Fruit fly (Drosophila melanogaster): ENCODE results near the gene SCCRO4.

The SCCRO4 gene

dm6 chr3L:20299110-20299509, at the start of gene SCCRO4:
Gene SCCRO4 (plus strand): TSS chr3L:20299410.
- no peak for TF ChIP-seq noc (tag; optimal IDR thresholded peaks at IDR 0.05)

dm6 chr3L:20265514-20265913, 33.7 kb upstream of the SCCRO4 start, which contains the start of gene CG32228:
Gene CG32228 (plus strand): TSS chr3L:20265814.
- no peak for TF ChIP-seq noc (tag; optimal IDR thresholded peaks at IDR 0.05)

- no peak for TF ChIP-seq noc (tag; optimal IDR thresholded peaks at IDR 0.05)
Observed at dm6 chr3L:20275235-20275634, 24.0 kb upstream of the SCCRO4 start, which contains the start of gene CG17122. Gene CG17122 (minus strand): TSS chr3L:20275335.

- TF ChIP-seq noc (tag; optimal IDR thresholded peaks at IDR 0.05) = no peak
Observed at dm6 chr3L:20275886-20276285, 23.3 kb upstream of the SCCRO4 start.

dm6 chr3L:20276615-20277014, 22.6 kb upstream of the SCCRO4 start:
- TF ChIP-seq noc (tag; optimal IDR thresholded peaks at IDR 0.05) = no peak

- TF ChIP-seq noc (tag; optimal IDR thresholded peaks at IDR 0.05) = no peak
Observed at dm6 chr3L:20281254-20281653, 18.0 kb upstream of the SCCRO4 start.

- no peak for TF ChIP-seq noc (tag; optimal IDR thresholded peaks at IDR 0.05)
Observed at dm6 chr3L:20287046-20287445, 12.2 kb upstream of the SCCRO4 start.

- no peak for TF ChIP-seq noc (tag; optimal IDR thresholded peaks at IDR 0.05)
Observed at dm6 chr3L:20295095-20295494, 4.1 kb upstream of the SCCRO4 start, which contains the start of gene gogo. Gene gogo (minus strand): TSS chr3L:20295133.

dm6 chr3L:20296797-20297196, 2.4 kb upstream of the SCCRO4 start, which contains the start of gene FRG1:
Gene FRG1 (minus strand): TSS chr3L:20296971.
- no peak for TF ChIP-seq noc (tag; optimal IDR thresholded peaks at IDR 0.05)

- no peak for TF ChIP-seq noc (tag; optimal IDR thresholded peaks at IDR 0.05)
Observed at dm6 chr3L:20302081-20302630, 2.9 kb downstream of the SCCRO4 start, which contains the start of gene Pex23. Gene Pex23 (minus strand): TSS chr3L:20302141.

dm6 chr3L:20306142-20306541, 6.9 kb downstream of the SCCRO4 start, which contains the start of gene CG32225:
Gene CG32225 (minus strand): TSS chr3L:20306283.
- no peak for TF ChIP-seq noc (tag; optimal IDR thresholded peaks at IDR 0.05)

dm6 chr3L:20309354-20309753, 10.1 kb downstream of the SCCRO4 start, which contains the start of gene polo:
Gene polo (plus strand): TSS chr3L:20309654.
- no peak for TF ChIP-seq noc (tag; optimal IDR thresholded peaks at IDR 0.05)

dm6 chr3L:20309758-20310733, 10.8 kb downstream of the SCCRO4 start:
- no peak for TF ChIP-seq noc (tag; optimal IDR thresholded peaks at IDR 0.05)

- TF ChIP-seq noc (tag; optimal IDR thresholded peaks at IDR 0.05) = no peak
Observed at dm6 chr3L:20313469-20313868, 14.3 kb downstream of the SCCRO4 start, which contains the start of gene alphaSnap. Gene alphaSnap (plus strand): TSS chr3L:20313632.

- no peak for TF ChIP-seq noc (tag; optimal IDR thresholded peaks at IDR 0.05)
Observed at dm6 chr3L:20316956-20317589, 17.9 kb downstream of the SCCRO4 start, which contains the start of gene Spn77Ba. Gene Spn77Ba (plus strand): TSS chr3L:20317190.

- no peak for TF ChIP-seq noc (tag; optimal IDR thresholded peaks at IDR 0.05)
Observed at dm6 chr3L:20317751-20318150, 18.5 kb downstream of the SCCRO4 start.

Measured in whole organism, larva.